Worm (Caenorhabditis elegans) whole organism, mixed stage, embryonic: ENCODE measurements around the gene R03H10.7.

Experiments
- bed-3 ChIP-seq: fragments of 200-800 bp; sonication (Bioruptor generic); optimal IDR thresholded peaks from 3 replicates; lab custom pipeline; 2018; ENCODE audit warnings: mild to moderate bottlenecking, missing genetic modification characterization, moderate library complexity, missing compliant biosample characterization
- ces-1 ChIP-seq: fragments of 150-350 bp; optimal IDR thresholded peaks from 2 replicates; lab custom pipeline; 2014; ENCODE audit warnings: missing biosample characterization, missing genetic modification reagents, missing genetic modification characterization
- elt-3 ChIP-seq: fragments of 150-350 bp; optimal IDR thresholded peaks from 2 replicates; lab custom pipeline; 2014; ENCODE audit warnings: missing biosample characterization, missing genetic modification characterization
- ham-2 ChIP-seq: fragments of 200-800 bp; sonication (Bioruptor generic); optimal IDR thresholded peaks from 2 replicates; lab custom pipeline; 2018; ENCODE audit warnings: mild to moderate bottlenecking, missing genetic modification characterization, missing compliant biosample characterization
- nhr-237 ChIP-seq: fragments of 150-350 bp; optimal IDR thresholded peaks from 2 replicates; lab custom pipeline; 2014; ENCODE audit warnings: missing biosample characterization, missing genetic modification characterization
- ztf-11 ChIP-seq: fragments of 150-350 bp; optimal IDR thresholded peaks from 2 replicates; lab custom pipeline; 2014; ENCODE audit warnings: missing biosample characterization, missing genetic modification characterization

DNA sequence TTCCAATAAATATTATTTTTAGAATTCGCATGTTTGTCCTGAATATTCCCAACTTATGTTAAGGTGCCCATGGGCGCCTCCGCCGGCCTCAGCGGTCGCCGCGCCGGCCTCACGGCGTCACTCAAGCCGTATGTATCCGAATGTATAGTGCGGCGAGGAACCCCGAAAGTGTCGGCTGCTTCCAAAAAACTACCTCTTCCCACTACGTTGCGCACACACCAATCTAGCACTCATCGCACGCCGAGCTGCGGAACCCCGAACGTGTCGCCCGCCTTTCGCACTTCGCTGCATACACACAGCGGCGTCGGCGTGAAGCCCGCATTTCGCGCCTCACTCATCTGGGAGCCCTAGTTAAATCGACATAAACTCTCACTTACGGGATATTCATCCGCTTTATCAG is 10.9 kb downstream of the R03H10.7 start:
- TF ChIP-seq ces-1 (GFP tag; lab: Kevin White, UChicago) (no peak), ham-2 (no peak), bed-3 (GFP tag; lab: Kevin White, UChicago) (no peak), ztf-11 (tag; lab: Kevin White, UChicago) (no peak), elt-3 (tag; lab: Kevin White, UChicago) (no peak), nhr-237 (tag; lab: Kevin White, UChicago) (no peak)
